Worm (Caenorhabditis elegans) whole organism, mixed stage, embryonic: Measurements from ENCODE around the gene F47F2.1.

Experiments used
- M03D4.4 ChIP-seq: sonication (generic microtip); optimal IDR thresholded peaks from 2 replicates; lab custom pipeline; 2017; ENCODE audit warnings: mild to moderate bottlenecking, missing genetic modification characterization, missing compliant biosample characterization
- blmp-1 ChIP-seq: fragments of 150-350 bp; optimal IDR thresholded peaks from 2 replicates; lab custom pipeline; 2014; ENCODE audit warnings: missing biosample characterization, missing genetic modification characterization
- ceh-39 ChIP-seq: fragments of 150-350 bp; optimal IDR thresholded peaks from 2 replicates; lab custom pipeline; 2014; ENCODE audit warnings: missing biosample characterization, missing genetic modification characterization
- ceh-43 ChIP-seq: fragments of 200-800 bp; sonication (Bioruptor generic); optimal IDR thresholded peaks from 2 replicates; lab custom pipeline; 2018; ENCODE audit warnings: mild to moderate bottlenecking, missing genetic modification characterization, moderate library complexity, missing compliant biosample characterization
- ceh-83 ChIP-seq: fragments of 200-800 bp; sonication (Bioruptor generic); optimal IDR thresholded peaks from 2 replicates; lab custom pipeline; 2018; ENCODE audit warnings: mild to moderate bottlenecking, missing genetic modification characterization, missing compliant biosample characterization
- ces-1 ChIP-seq: fragments of 150-350 bp; optimal IDR thresholded peaks from 2 replicates; lab custom pipeline; 2014; ENCODE audit warnings: missing biosample characterization, missing genetic modification reagents, missing genetic modification characterization
- elt-1 ChIP-seq: sonication (generic microtip); optimal IDR thresholded peaks from 2 replicates; lab custom pipeline; 2017; ENCODE audit warnings: missing genetic modification characterization, mild to moderate bottlenecking, missing compliant biosample characterization, antibody characterized with exemption, moderate library complexity, borderline replicate concordance; ENCODE audit not compliant: insufficient read depth
- ham-2 ChIP-seq: fragments of 200-800 bp; sonication (Bioruptor generic); optimal IDR thresholded peaks from 2 replicates; lab custom pipeline; 2018; ENCODE audit warnings: mild to moderate bottlenecking, missing genetic modification characterization, missing compliant biosample characterization
- hlh-1 ChIP-seq: fragments of 150-350 bp; optimal IDR thresholded peaks from 2 replicates; lab custom pipeline; 2014; ENCODE audit warnings: missing biosample characterization, missing genetic modification reagents, missing genetic modification characterization
- lin-13 ChIP-seq: fragments of 150-350 bp; optimal IDR thresholded peaks from 2 replicates; lab custom pipeline; 2014; ENCODE audit warnings: missing biosample characterization, missing genetic modification characterization
- lin-32 ChIP-seq: fragments of 200-800 bp; sonication (Bioruptor generic); optimal IDR thresholded peaks from 2 replicates; lab custom pipeline; 2018; ENCODE audit warnings: mild to moderate bottlenecking, missing genetic modification characterization, missing compliant biosample characterization
- mab-5 ChIP-seq: fragments of 150-350 bp; optimal IDR thresholded peaks from 2 replicates; lab custom pipeline; 2014; ENCODE audit warnings: missing biosample characterization, missing genetic modification characterization
- mls-2 ChIP-seq: sonication (generic microtip); optimal IDR thresholded peaks from 2 replicates; lab custom pipeline; 2016; ENCODE audit warnings: mild to moderate bottlenecking, missing genetic modification characterization, moderate library complexity, missing compliant biosample characterization
- nhr-12 ChIP-seq: fragments of 150-350 bp; optimal IDR thresholded peaks from 2 replicates; lab custom pipeline; 2014; ENCODE audit warnings: missing biosample characterization, missing genetic modification characterization
- nhr-237 ChIP-seq: fragments of 150-350 bp; optimal IDR thresholded peaks from 2 replicates; lab custom pipeline; 2014; ENCODE audit warnings: missing biosample characterization, missing genetic modification characterization
- nhr-28 ChIP-seq: fragments of 150-350 bp; optimal IDR thresholded peaks from 2 replicates; lab custom pipeline; 2014; ENCODE audit warnings: missing biosample characterization, missing genetic modification characterization
- pha-4 ChIP-seq: fragments of 150-350 bp; optimal IDR thresholded peaks from 2 replicates; lab custom pipeline; 2018; ENCODE audit warnings: missing biosample characterization, missing genetic modification reagents, missing genetic modification characterization
- snpc-4 ChIP-seq: fragments of 150-350 bp; optimal IDR thresholded peaks from 2 replicates; lab custom pipeline; 2014; ENCODE audit warnings: missing biosample characterization, missing genetic modification characterization
- sptf-1 ChIP-seq: sonication (generic microtip); optimal IDR thresholded peaks from 2 replicates; lab custom pipeline; 2017; ENCODE audit warnings: mild to moderate bottlenecking, missing genetic modification characterization, moderate library complexity, missing compliant biosample characterization
- tbx-8 ChIP-seq: fragments of 200-800 bp; sonication (Bioruptor generic); optimal IDR thresholded peaks from 2 replicates; lab custom pipeline; 2018; ENCODE audit warnings: mild to moderate bottlenecking, missing genetic modification characterization, moderate library complexity, missing compliant biosample characterization
- unc-120 ChIP-seq: sonication (generic microtip); optimal IDR thresholded peaks from 2 replicates; lab custom pipeline; 2017; ENCODE audit warnings: missing genetic modification characterization, missing compliant biosample characterization; ENCODE audit not compliant: poor library complexity, severe bottlenecking
- unc-39 ChIP-seq: fragments of 150-350 bp; optimal IDR thresholded peaks from 2 replicates; lab custom pipeline; 2014; ENCODE audit warnings: missing biosample characterization, missing genetic modification characterization
- unc-62 ChIP-seq: fragments of 150-350 bp; optimal IDR thresholded peaks from 2 replicates; lab custom pipeline; 2014; ENCODE audit warnings: missing biosample characterization, missing genetic modification reagents, missing genetic modification characterization
- zip-8 ChIP-seq: fragments of 150-350 bp; optimal IDR thresholded peaks from 2 replicates; lab custom pipeline; 2014; ENCODE audit warnings: missing biosample characterization, missing genetic modification characterization
- ztf-11 ChIP-seq: fragments of 150-350 bp; optimal IDR thresholded peaks from 2 replicates; lab custom pipeline; 2014; ENCODE audit warnings: missing biosample characterization, missing genetic modification characterization

Gene F47F2.1

DNA sequence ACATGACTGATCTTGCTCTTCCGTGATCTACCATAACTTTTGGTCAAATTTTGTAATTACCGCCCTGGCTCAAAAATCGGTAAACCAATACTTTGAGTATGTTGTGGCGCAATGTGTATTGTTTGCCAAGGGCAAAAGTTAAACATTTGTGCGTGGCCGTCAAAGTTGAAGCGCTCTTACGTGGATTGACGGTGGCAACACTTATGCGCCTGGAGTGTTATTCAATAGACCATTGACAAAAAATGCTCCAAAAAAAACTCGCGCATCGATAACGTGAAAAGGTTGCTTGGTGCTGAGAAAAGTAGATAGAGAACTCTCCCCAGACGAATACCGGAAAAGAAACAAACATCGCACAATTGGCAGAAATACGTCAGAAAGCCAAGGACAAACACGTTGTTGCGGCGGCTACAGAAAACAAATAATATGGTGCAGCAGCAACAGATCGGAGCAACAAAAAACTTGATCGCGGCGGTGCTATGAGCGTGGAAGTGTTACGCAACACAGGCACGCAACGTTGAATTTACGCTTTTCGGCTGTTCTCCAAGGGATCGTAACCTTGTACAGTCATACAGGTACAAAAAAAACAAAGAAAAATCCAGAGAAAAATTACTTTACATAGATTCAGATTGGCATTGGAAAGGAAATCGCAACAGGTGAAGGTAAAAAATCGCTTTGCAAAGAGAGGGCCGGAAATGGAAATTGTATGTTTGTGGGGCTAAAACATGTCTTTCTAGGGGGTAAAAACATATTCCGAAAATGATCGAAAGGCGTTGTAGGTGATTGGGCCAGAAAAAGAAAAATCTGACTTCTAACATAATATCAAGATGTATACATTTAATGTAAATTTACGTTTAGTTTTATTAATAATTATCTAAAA, 44.1 kb upstream of the F47F2.1 start:
- TF ChIP-seq tbx-8 (no peak), zip-8 (tag; lab: Kevin White, UChicago) (peak; percentile 66)

DNA sequence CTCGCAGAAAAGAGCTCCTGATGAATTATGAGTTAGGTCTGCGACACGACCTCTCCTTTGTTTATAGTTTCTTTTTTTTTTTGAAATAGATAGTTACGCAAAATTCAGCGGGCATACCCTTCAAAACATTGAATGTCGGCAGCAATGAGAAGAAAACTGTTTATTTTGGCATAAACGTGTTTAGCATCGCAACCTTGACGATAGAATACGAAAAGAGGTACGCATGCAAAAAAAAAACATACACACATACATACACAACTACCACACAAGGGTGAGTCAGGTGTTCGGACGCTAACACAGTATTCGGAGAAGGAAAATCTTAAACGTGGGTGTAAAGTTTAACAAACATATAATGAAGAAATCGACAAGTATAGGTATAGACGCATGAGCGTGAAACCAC, 42.7 kb upstream of the F47F2.1 start:
- TF ChIP-seq blmp-1 (no peak), unc-120 (no peak), snpc-4 (tag; lab: Kevin White, UChicago) (no peak), ceh-83 (GFP tag; lab: Kevin White, UChicago) (no peak), nhr-12 (tag; lab: Kevin White, UChicago) (no peak), lin-13 (tag; lab: Kevin White, UChicago) (no peak)

- TF ChIP-seq ham-2 (GFP tag; lab: Kevin White, UChicago) (peak; percentile 16), mab-5 (tag; lab: Kevin White, UChicago) (no peak), elt-1 (tag; lab: Kevin White, UChicago) (peak; percentile 75), unc-62 (GFP tag; lab: Kevin White, UChicago) (peak; percentile 7), blmp-1 (peak; percentile 73), ceh-83 (GFP tag; lab: Kevin White, UChicago) (no peak), nhr-237 (tag; lab: Kevin White, UChicago) (no peak)
Observed at ce11 chrX:3837752-3838159, 40.6 kb upstream of the F47F2.1 start.

- TF ChIP-seq nhr-12 (tag; lab: Kevin White, UChicago) (no peak), hlh-1 (no peak), zip-8 (tag; lab: Kevin White, UChicago) (no peak), unc-39 (tag; lab: Kevin White, UChicago) (no peak), M03D4.4 (tag; lab: Kevin White, UChicago) (no peak), nhr-28 (tag; lab: Kevin White, UChicago) (no peak)
Observed at ce11 chrX:3838670-3839069, 39.7 kb upstream of the F47F2.1 start.

ce11 chrX:3839172-3839571, 39.2 kb upstream of the F47F2.1 start:
- TF ChIP-seq hlh-1 (peak; percentile 93), unc-120 (peak; percentile 16), tbx-8 (no peak), zip-8 (tag; lab: Kevin White, UChicago) (no peak), sptf-1 (tag; lab: Kevin White, UChicago) (no peak)

DNA sequence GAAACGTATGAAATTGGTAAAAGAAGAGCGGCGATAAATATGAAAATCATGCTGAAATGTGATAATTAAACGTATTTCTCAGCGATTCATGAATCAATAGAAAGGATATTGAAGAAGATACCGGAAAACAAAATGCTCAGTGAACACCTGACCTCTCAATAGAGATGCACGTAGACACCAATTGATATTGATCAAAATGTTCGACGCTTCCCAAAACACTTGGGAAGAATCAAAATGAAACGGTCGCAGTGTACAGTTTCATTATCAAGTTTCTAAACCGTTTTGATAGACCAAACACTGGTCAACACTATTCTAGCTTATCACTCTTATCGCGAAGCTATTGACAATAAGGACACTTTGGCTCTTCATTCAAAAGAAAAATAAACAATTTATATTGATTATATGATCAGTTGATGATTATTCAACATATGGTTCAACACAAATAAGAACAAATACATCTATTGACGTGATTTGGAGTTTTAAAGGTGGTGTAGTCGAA, 35.9 kb upstream of the F47F2.1 start, which contains the start of gene ttr-48:
Gene ttr-48, minus strand, starts transcription at position 51 of the 499 bp plus-strand sequence.
- TF ChIP-seq ceh-83 (GFP tag; lab: Kevin White, UChicago): no peak
- TF ChIP-seq pha-4: no peak
- no peak for TF ChIP-seq mab-5 (tag; lab: Kevin White, UChicago)
- no peak for TF ChIP-seq zip-8 (tag; lab: Kevin White, UChicago)
- TF ChIP-seq ceh-39 (tag; lab: Kevin White, UChicago): no peak
- TF ChIP-seq unc-39 (tag; lab: Kevin White, UChicago): no peak
- TF ChIP-seq ceh-43 (GFP tag; lab: Kevin White, UChicago): no peak
- TF ChIP-seq lin-13 (tag; lab: Kevin White, UChicago): no peak
- TF ChIP-seq mls-2: no peak
- TF ChIP-seq unc-62 (GFP tag; lab: Kevin White, UChicago): no peak

ce11 chrX:3853901-3854300, 24.4 kb upstream of the F47F2.1 start:
- peak; percentile 49 for TF ChIP-seq hlh-1
- no peak for TF ChIP-seq ztf-11 (tag; lab: Kevin White, UChicago)
- peak; percentile 87 for TF ChIP-seq unc-120
- TF ChIP-seq unc-62 (GFP tag; lab: Kevin White, UChicago): peak; percentile 33

DNA sequence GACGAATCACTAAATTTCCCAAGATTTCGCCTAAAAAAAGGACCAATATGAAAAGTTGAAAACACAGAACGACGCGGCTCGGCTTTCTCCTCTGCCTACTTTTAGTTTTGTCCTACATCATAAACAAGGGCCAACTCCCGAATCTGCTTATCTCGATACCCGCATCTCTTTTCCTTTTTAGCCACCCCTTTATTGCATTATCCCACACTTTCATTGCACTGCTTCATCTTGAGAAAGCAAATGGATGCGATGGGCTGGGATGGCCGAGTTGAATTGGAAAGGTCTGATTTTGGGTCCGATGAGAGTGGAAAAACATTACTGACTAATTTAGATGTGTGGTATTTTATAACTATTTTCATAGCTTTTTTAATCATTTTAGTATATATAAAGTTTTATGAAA, 22.6 kb upstream of the F47F2.1 start:
- TF ChIP-seq ces-1: peak; percentile 83
- no peak for TF ChIP-seq lin-32
